Fruit fly (Drosophila melanogaster): ENCODE data around the gene CG43389.

The CG43389 gene

dm6 chr3L:3226458-3226783, 21.4 kb upstream of the CG43389 start:
- TF ChIP-seq CTCF (optimal IDR thresholded peaks at IDR 0.05) = no peak
- TF ChIP-seq CG8478 (optimal IDR thresholded peaks at IDR 0.05) = no peak

dm6 chr3L:3236319-3236718, 11.5 kb upstream of the CG43389 start:
- TF ChIP-seq CTCF (optimal IDR thresholded peaks at IDR 0.05) (no peak), CG8478 (optimal IDR thresholded peaks at IDR 0.05) (no peak)

DNA sequence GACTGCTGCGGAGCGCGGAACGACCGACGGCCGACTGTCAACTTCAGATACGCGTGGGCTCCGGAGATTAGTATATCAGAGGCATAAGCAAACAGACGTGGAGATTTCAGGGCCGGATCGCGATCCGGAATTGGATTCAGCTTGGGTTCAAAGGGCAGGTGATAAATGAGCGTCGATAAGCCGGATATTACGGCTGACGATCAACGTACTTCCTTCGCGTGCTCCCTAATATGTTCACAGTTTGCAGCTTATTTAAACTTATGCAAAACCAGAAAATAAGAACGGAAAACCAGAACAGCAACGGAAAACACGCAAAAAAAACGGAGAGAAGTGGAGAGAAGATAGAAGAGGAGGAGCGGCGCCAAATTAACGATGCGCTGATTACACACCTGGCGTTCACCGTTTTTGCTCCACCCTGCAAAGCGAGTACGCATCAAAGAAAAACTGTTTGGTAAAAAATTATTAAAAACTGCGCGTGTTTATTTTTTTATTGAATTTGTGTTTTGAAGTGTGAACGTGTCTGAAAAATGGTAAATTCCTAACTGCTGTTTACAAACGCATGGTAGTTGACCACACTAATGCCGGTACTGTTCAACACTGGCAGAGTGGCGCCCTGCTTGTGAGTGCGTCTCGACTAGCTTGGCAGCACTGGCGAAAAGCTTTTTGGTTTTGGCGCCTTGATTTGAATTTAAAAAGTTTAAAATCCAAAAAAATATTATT, 8.6 kb upstream of the CG43389 start, which contains the start of gene CG17746:
Gene CG17746, minus strand, starts transcription at position 546 of the 720 bp plus-strand sequence.
- TF ChIP-seq CTCF (optimal IDR thresholded peaks at IDR 0.05) (peak; percentile 40 to 65), CG8478 (optimal IDR thresholded peaks at IDR 0.05) (no peak)

DNA sequence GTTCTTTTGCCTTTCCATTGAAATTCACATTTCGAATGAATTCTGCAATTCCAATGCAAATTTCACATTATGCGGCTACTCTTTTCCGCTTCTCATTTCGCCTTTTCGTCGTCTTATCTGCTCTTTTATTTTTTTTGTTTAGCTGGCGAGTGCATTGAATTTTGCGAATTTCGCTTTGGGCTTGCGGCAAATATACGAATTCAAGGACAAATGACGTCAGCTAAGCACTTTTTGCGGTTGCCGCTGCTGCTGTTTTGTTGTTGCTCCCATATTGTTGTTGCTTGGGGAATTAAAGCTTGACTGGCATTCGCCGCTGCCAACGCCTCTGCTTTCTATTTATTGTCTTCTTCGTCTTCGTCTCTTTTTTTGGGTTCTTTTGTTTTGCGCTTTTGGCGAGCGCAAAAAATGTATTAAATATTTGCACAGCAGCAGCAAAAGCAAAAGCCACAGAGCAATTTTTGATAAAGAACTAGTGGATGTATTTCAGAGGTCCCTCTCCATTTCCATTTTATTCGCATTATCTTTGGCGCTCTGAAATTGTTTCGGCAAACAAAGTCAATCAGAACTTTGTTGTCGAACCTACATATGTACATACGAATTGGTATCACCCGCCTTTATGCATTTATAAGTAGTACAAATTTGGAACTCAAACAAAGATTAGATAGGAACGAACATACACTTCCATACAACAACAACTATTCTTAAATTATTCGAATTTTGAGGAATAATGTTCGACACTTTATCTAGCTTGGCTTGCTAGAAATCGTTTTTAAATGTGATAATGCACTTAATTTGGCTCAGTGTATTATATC, 7.8 kb upstream of the CG43389 start:
- TF ChIP-seq CG8478 (optimal IDR thresholded peaks at IDR 0.05) = no peak
- TF ChIP-seq CTCF (optimal IDR thresholded peaks at IDR 0.05) = no peak

DNA sequence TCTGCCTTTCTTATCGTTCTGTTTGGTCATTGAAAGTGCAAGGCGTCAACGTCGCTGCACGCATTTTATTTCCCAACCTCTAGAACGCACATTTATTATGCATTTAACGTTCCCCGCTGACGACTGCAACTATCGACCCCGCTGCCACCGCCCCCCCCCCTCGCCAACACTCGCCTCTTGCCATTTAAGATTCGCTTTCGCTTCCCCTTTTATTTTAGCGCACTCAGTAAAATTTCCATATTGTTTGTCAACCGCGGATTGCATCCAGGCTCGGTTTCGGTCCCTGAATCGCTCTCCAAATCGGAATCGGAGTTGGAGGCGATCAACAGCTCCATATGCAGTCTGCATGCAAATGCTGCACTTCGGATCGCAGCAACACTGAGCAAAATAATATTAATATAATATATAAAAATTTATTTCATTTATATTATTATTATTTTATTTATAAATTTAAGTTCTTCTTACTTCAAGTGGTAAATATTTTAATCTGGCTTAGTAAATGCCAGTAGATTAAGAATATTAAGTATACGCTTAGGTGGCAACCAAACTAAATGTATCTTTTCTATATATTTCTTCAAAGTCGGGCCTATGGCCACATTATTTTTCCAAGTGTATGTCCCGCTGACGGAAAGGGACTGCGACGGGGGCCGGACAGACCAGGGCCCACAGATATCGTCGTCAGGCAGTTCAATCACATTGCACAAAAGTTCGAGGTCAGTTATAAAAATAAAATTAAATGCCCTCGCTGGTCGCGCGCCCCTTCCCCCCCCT, 7.0 kb upstream of the CG43389 start:
- TF ChIP-seq CTCF (optimal IDR thresholded peaks at IDR 0.05) (no peak), CG8478 (optimal IDR thresholded peaks at IDR 0.05) (no peak)

dm6 chr3L:3241368-3241640, 6.5 kb upstream of the CG43389 start:
- no peak for TF ChIP-seq CG8478 (optimal IDR thresholded peaks at IDR 0.05)
- TF ChIP-seq CTCF (optimal IDR thresholded peaks at IDR 0.05) = no peak

- TF ChIP-seq CTCF (optimal IDR thresholded peaks at IDR 0.05) (no peak), CG8478 (optimal IDR thresholded peaks at IDR 0.05) (no peak)
These were observed 5.4 kb upstream of the CG43389 start for dm6 chr3L:3242121-3243083.

- TF ChIP-seq CTCF (optimal IDR thresholded peaks at IDR 0.05) (no peak), CG8478 (optimal IDR thresholded peaks at IDR 0.05) (no peak)
These were observed 3.3 kb upstream of the CG43389 start, which contains the start of gene CG12078 for dm6 chr3L:3244244-3245144. CG12078 (minus strand) TSS chr3L:3244294.

- no peak for TF ChIP-seq CG8478 (optimal IDR thresholded peaks at IDR 0.05)
- TF ChIP-seq CTCF (optimal IDR thresholded peaks at IDR 0.05) = no peak
These were observed 2.6 kb upstream of the CG43389 start for dm6 chr3L:3245189-3245588.

DNA sequence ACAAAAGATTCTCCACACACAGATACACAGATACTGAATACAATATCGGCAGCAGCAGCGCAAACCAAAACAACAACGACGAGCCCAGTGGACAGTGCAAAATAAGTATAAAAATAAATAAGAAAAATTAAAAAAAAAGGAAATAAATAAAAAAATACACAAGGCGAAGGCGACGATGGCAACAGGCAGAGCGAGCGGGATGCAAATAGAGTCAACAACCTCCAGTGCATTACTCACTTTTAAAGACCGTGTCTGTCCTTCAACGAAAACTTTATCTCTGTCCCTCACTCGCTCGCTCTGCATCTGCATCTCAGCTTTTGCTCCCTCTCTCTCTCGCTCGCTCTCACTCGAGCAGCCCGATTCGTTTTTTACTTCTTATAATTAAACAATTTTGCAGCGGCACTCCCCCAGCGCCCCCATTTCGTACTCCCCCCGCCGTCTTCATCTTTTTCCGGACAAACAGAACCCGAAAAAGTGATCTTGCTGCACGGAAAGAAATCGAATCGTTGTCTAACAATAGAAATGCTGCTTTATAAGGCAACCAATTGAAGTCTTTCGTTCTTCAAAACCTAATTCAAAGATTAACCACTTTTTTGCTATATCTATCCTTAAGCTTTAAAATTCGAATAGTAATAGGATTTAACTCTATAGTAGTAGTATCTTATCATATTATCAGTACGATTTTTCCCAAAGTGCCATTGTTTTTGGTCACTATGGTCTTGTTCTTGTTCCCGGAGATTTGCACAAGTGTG, 1.3 kb upstream of the CG43389 start:
- TF ChIP-seq CG8478 (optimal IDR thresholded peaks at IDR 0.05) (no peak), CTCF (optimal IDR thresholded peaks at IDR 0.05) (no peak)

dm6 chr3L:3248714-3249663, 1.2 kb downstream of the CG43389 start:
- TF ChIP-seq CG8478 (optimal IDR thresholded peaks at IDR 0.05) (no peak), CTCF (optimal IDR thresholded peaks at IDR 0.05) (no peak)

DNA sequence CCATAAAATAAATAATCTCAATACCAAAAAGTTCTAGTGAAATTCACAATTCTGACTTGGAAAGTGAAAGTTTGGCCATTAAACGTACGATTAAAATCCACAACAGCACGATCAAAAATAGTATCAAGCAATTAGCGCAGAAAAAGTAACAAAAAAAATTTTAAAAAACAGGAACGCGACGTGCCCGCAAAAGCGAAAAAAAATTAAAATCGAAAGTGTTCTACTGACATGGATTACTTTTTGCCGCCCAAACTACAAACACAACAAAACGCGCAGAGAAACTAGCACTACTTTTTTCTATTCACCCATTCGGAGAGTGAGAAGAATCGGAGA, 1.8 kb downstream of the CG43389 start:
- TF ChIP-seq CG8478 (optimal IDR thresholded peaks at IDR 0.05) = no peak
- no peak for TF ChIP-seq CTCF (optimal IDR thresholded peaks at IDR 0.05)
